Fruit fly (Drosophila melanogaster) whole organism, adult: ENCODE data around the gene CG5861.

Experiments
- CG1620 ChIP-seq: fragments of 200-800 bp; sonication (Bioruptor generic); optimal IDR thresholded peaks from 2 replicates; lab custom pipeline; 2016; ENCODE audit warnings: missing biosample characterization, missing genetic modification characterization
- Crg-1 ChIP-seq: fragments of 200-800 bp; sonication (Bioruptor generic); optimal IDR thresholded peaks from 2 replicates; lab custom pipeline; 2016; ENCODE audit warnings: missing biosample characterization, missing genetic modification characterization
- Hr96 ChIP-seq: fragments of 200-800 bp; sonication (Bioruptor generic); optimal IDR thresholded peaks from 2 replicates; lab custom pipeline; 2016; ENCODE audit warnings: missing biosample characterization, missing genetic modification characterization
- cic ChIP-seq: fragments of 200-800 bp; sonication (Bioruptor generic); optimal IDR thresholded peaks from 2 replicates; lab custom pipeline; 2017; ENCODE audit warnings: missing biosample characterization, mild to moderate bottlenecking, missing genetic modification characterization, moderate library complexity
- cnc ChIP-seq, 2 experiments: fragments of >200 bp; optimal IDR thresholded peaks; 2 replicates each; lab custom pipeline; 2017
- pad ChIP-seq: fragments of 200-800 bp; sonication (Bioruptor generic); optimal IDR thresholded peaks from 3 replicates; lab custom pipeline; 2017; ENCODE audit warnings: missing biosample characterization, missing genetic modification characterization, mild to moderate bottlenecking, moderate library complexity, missing genetic modification reagents

dm6 chr2L:16319743-16320142, 12.6 kb upstream of the CG5861 start:
- TF ChIP-seq Crg-1 = no peak
- no peak for TF ChIP-seq CG1620 (GFP tag; lab: Kevin White, UChicago)
- TF ChIP-seq Hr96 (GFP tag; lab: Kevin White, UChicago) = no peak
- no peak for TF ChIP-seq cnc (optimal IDR thresholded peaks at IDR 0.05; lab: Kevin White, UChicago)
- peak; percentile 14 for TF ChIP-seq pad (GFP tag; lab: Kevin White, UChicago)
- TF ChIP-seq cic (GFP tag; lab: Kevin White, UChicago) = peak; percentile 88
